Worm (Caenorhabditis elegans) whole organism, L2 larva: ENCODE results near the gene T14G8.4.

Experiments used
- C34F6.9 ChIP-seq: fragments of 150-350 bp; optimal IDR thresholded peaks from 2 replicates; lab custom pipeline; 2014; ENCODE audit warnings: missing biosample characterization, missing genetic modification characterization
- F13H6.1 ChIP-seq: sonication (generic microtip); optimal IDR thresholded peaks from 2 replicates; lab custom pipeline; 2016; ENCODE audit warnings: missing genetic modification characterization, missing compliant biosample characterization
- R02D3.7 ChIP-seq: fragments of 150-350 bp; optimal IDR thresholded peaks from 2 replicates; lab custom pipeline; 2014; ENCODE audit warnings: missing biosample characterization, missing genetic modification characterization
- Y55F3AM.14 ChIP-seq: fragments of 200-800 bp; sonication (Bioruptor generic); optimal IDR thresholded peaks from 2 replicates; lab custom pipeline; 2018; ENCODE audit warnings: mild to moderate bottlenecking, missing genetic modification characterization, missing compliant biosample characterization
- ZK546.5 ChIP-seq: sonication (generic microtip); optimal IDR thresholded peaks from 2 replicates; lab custom pipeline; 2017; ENCODE audit warnings: missing biosample characterization, missing genetic modification characterization
- alr-1 ChIP-seq: fragments of 150-350 bp; optimal IDR thresholded peaks from 2 replicates; lab custom pipeline; 2014; ENCODE audit warnings: missing biosample characterization, missing genetic modification characterization
- aly-2 ChIP-seq: fragments of 150-350 bp; optimal IDR thresholded peaks from 2 replicates; lab custom pipeline; 2014; ENCODE audit warnings: missing biosample characterization, missing genetic modification characterization
- ama-1 ChIP-seq: fragments of 150-350 bp; optimal IDR thresholded peaks from 2 replicates; lab custom pipeline; 2018; ENCODE audit warnings: inconsistent platforms
- blmp-1 ChIP-seq: sonication (generic microtip); optimal IDR thresholded peaks from 2 replicates; lab custom pipeline; 2017; ENCODE audit warnings: missing genetic modification characterization, mild to moderate bottlenecking, missing compliant biosample characterization, antibody characterized with exemption, moderate library complexity; ENCODE audit not compliant: insufficient read depth
- ceh-16 ChIP-seq: fragments of 150-350 bp; optimal IDR thresholded peaks from 2 replicates; lab custom pipeline; 2014; ENCODE audit warnings: missing biosample characterization, missing genetic modification characterization
- ceh-82 ChIP-seq: fragments of 150-350 bp; optimal IDR thresholded peaks from 2 replicates; lab custom pipeline; 2014; ENCODE audit warnings: missing biosample characterization, missing genetic modification characterization
- crh-2 ChIP-seq: sonication (generic microtip); optimal IDR thresholded peaks from 2 replicates; lab custom pipeline; 2017; ENCODE audit warnings: missing biosample characterization, missing genetic modification characterization
- dmd-4 ChIP-seq: sonication (generic microtip); optimal IDR thresholded peaks from 2 replicates; lab custom pipeline; 2017; ENCODE audit warnings: missing biosample characterization, missing genetic modification characterization
- egl-27 ChIP-seq: sonication (generic microtip); optimal IDR thresholded peaks from 3 replicates; lab custom pipeline; 2017; ENCODE audit warnings: missing biosample characterization, missing genetic modification reagents, missing genetic modification characterization
- elt-1 ChIP-seq: fragments of 150-350 bp; optimal IDR thresholded peaks from 2 replicates; lab custom pipeline; 2014; ENCODE audit warnings: missing biosample characterization, missing genetic modification characterization
- elt-3 ChIP-seq: sonication (generic microtip); optimal IDR thresholded peaks from 2 replicates; lab custom pipeline; 2017; ENCODE audit warnings: missing biosample characterization, missing genetic modification characterization
- fos-1 ChIP-seq: fragments of 150-350 bp; optimal IDR thresholded peaks from 2 replicates; lab custom pipeline; 2014; ENCODE audit warnings: missing biosample characterization, missing genetic modification characterization
- gmeb-1 ChIP-seq: fragments of 150-350 bp; optimal IDR thresholded peaks from 2 replicates; lab custom pipeline; 2014; ENCODE audit warnings: missing biosample characterization, missing genetic modification characterization
- lin-11 ChIP-seq: fragments of 150-350 bp; sonication (generic microtip); optimal IDR thresholded peaks from 2 replicates; lab custom pipeline; 2014; ENCODE audit warnings: missing biosample characterization, missing genetic modification characterization, inconsistent platforms, mixed read lengths
- lin-13 ChIP-seq: fragments of 150-350 bp; optimal IDR thresholded peaks from 2 replicates; lab custom pipeline; 2014; ENCODE audit warnings: missing biosample characterization, missing genetic modification reagents, missing genetic modification characterization
- lin-39 ChIP-seq: fragments of 150-350 bp; optimal IDR thresholded peaks from 2 replicates; lab custom pipeline; 2014; ENCODE audit warnings: missing biosample characterization, missing genetic modification reagents, missing genetic modification characterization
- lsy-2 ChIP-seq, 2 experiments: fragments of 150-350 bp in 1 of 2; sonication (generic microtip) in 1 of 2; optimal IDR thresholded peaks; 2 replicates each; lab custom pipeline; 2014 to 2017; ENCODE audit warnings: missing biosample characterization in 2 of 2, missing genetic modification characterization in 2 of 2
- mab-5 ChIP-seq: fragments of 150-350 bp; optimal IDR thresholded peaks from 2 replicates; lab custom pipeline; 2014; ENCODE audit warnings: missing biosample characterization, missing genetic modification characterization
- mbf-1 ChIP-seq: sonication (generic microtip); optimal IDR thresholded peaks from 2 replicates; lab custom pipeline; 2017; ENCODE audit warnings: missing biosample characterization, missing genetic modification characterization
- mdl-1 ChIP-seq, 2 experiments: fragments of 150-350 bp in 1 of 2; sonication (generic microtip) in 1 of 2; optimal IDR thresholded peaks; 2 replicates each; lab custom pipeline; 2017; ENCODE audit warnings: missing biosample characterization in 2 of 2, missing genetic modification characterization in 2 of 2
- nhr-10 ChIP-seq: sonication (generic microtip); optimal IDR thresholded peaks from 2 replicates; lab custom pipeline; 2017; ENCODE audit warnings: missing biosample characterization, missing genetic modification characterization
- nhr-11 ChIP-seq: fragments of 150-350 bp; optimal IDR thresholded peaks from 2 replicates; lab custom pipeline; 2014; ENCODE audit warnings: missing biosample characterization, missing genetic modification characterization
- nhr-12 ChIP-seq: fragments of 150-350 bp; optimal IDR thresholded peaks from 2 replicates; lab custom pipeline; 2014; ENCODE audit warnings: missing biosample characterization, missing genetic modification characterization
- nhr-129 ChIP-seq: fragments of 150-350 bp; optimal IDR thresholded peaks from 2 replicates; lab custom pipeline; 2014; ENCODE audit warnings: missing biosample characterization, missing genetic modification characterization
- nhr-21 ChIP-seq: fragments of 150-350 bp; optimal IDR thresholded peaks from 2 replicates; lab custom pipeline; 2014; ENCODE audit warnings: missing biosample characterization, missing genetic modification characterization
- nhr-23 ChIP-seq: fragments of 150-350 bp; optimal IDR thresholded peaks from 2 replicates; lab custom pipeline; 2014; ENCODE audit warnings: missing biosample characterization, missing genetic modification reagents, missing genetic modification characterization
- nhr-237 ChIP-seq: fragments of 150-350 bp; optimal IDR thresholded peaks from 2 replicates; lab custom pipeline; 2014; ENCODE audit warnings: missing biosample characterization, missing genetic modification characterization
- nhr-25 ChIP-seq: fragments of 150-350 bp; sonication (generic microtip); optimal IDR thresholded peaks from 3 replicates; lab custom pipeline; 2014; ENCODE audit warnings: missing biosample characterization, missing genetic modification characterization
- nhr-6 ChIP-seq: fragments of 150-350 bp; optimal IDR thresholded peaks from 2 replicates; lab custom pipeline; 2014; ENCODE audit warnings: missing biosample characterization, missing genetic modification characterization
- nhr-77 ChIP-seq: fragments of 150-350 bp; optimal IDR thresholded peaks from 2 replicates; lab custom pipeline; 2014; ENCODE audit warnings: missing biosample characterization, missing genetic modification characterization
- peb-1 ChIP-seq: fragments of 150-350 bp; optimal IDR thresholded peaks from 2 replicates; lab custom pipeline; 2014; ENCODE audit warnings: missing biosample characterization, missing genetic modification characterization
- sem-4 ChIP-seq: fragments of 150-350 bp; optimal IDR thresholded peaks from 2 replicates; lab custom pipeline; 2014; ENCODE audit warnings: missing biosample characterization, missing genetic modification reagents, missing genetic modification characterization
- skn-1 ChIP-seq: sonication (generic microtip); optimal IDR thresholded peaks from 2 replicates; lab custom pipeline; 2017; ENCODE audit warnings: missing biosample characterization, missing genetic modification characterization
- sma-3 ChIP-seq: sonication (generic microtip); optimal IDR thresholded peaks from 2 replicates; lab custom pipeline; 2016; ENCODE audit warnings: missing genetic modification reagents, missing genetic modification characterization, missing compliant biosample characterization
- sma-9 ChIP-seq, 2 experiments: fragments of 150-350 bp in 1 of 2; sonication (generic microtip) in 1 of 2; optimal IDR thresholded peaks; 2 replicates each; lab custom pipeline; 2014 to 2016; ENCODE audit warnings: missing genetic modification characterization in 2 of 2, mild to moderate bottlenecking in 1 of 2, missing biosample characterization in 1 of 2, missing compliant biosample characterization in 1 of 2, missing genetic modification reagents in 1 of 2, moderate library complexity in 1 of 2
- snpc-4 ChIP-seq: fragments of 150-350 bp; optimal IDR thresholded peaks from 2 replicates; lab custom pipeline; 2014; ENCODE audit warnings: missing biosample characterization, missing genetic modification characterization
- unc-39 ChIP-seq: fragments of 150-350 bp; optimal IDR thresholded peaks from 2 replicates; lab custom pipeline; 2014; ENCODE audit warnings: missing biosample characterization, missing genetic modification characterization
- unc-55 ChIP-seq: fragments of 150-350 bp; sonication (generic microtip); optimal IDR thresholded peaks from 3 replicates; lab custom pipeline; 2014; ENCODE audit warnings: missing biosample characterization, missing genetic modification reagents, missing genetic modification characterization
- unc-62 ChIP-seq: fragments of 150-350 bp; optimal IDR thresholded peaks from 2 replicates; lab custom pipeline; 2014; ENCODE audit warnings: missing biosample characterization, missing genetic modification reagents, missing genetic modification characterization
- zag-1 ChIP-seq: fragments of 150-350 bp; optimal IDR thresholded peaks from 2 replicates; lab custom pipeline; 2014; ENCODE audit warnings: missing biosample characterization, missing genetic modification characterization
- ztf-1 ChIP-seq: fragments of 200-800 bp; sonication (Bioruptor generic); conservative IDR thresholded peaks from 2 replicates; pipeline ENCODE4 v1.3.6; 2022; ENCODE audit warnings: missing genetic modification characterization, missing compliant biosample characterization
- ztf-11 ChIP-seq: sonication (generic microtip); optimal IDR thresholded peaks from 2 replicates; lab custom pipeline; 2017; ENCODE audit warnings: missing biosample characterization, missing genetic modification characterization
- ztf-4 ChIP-seq: fragments of 150-350 bp; optimal IDR thresholded peaks from 2 replicates; lab custom pipeline; 2014; ENCODE audit warnings: missing biosample characterization, missing genetic modification characterization

The T14G8.4 gene

ce11 chrX:12873688-12874364 lies 10.1 kb upstream of the T14G8.4 start (continued):
- TF ChIP-seq sma-3 (GFP tag; lab: Kevin White, UChicago) (peak; percentile 33), zag-1 (tag; lab: Kevin White, UChicago) (no peak), ama-1 (lab: Kevin White, UChicago) (no peak)

- TF ChIP-seq ztf-11 (tag; lab: Kevin White, UChicago) (no peak), alr-1 (tag; lab: Kevin White, UChicago) (no peak), nhr-129 (peak; percentile 90), elt-1 (no peak), ztf-1 (no peak), nhr-25 (tag; lab: Kevin White, UChicago) (peak; percentile 92), sma-9 (GFP tag; optimal IDR thresholded peaks at IDR 0.05; lab: Kevin White, UChicago) (peak; percentile 99), sma-9 (tag; optimal IDR thresholded peaks at IDR 0.05; lab: Kevin White, UChicago) (peak; percentile 90), mbf-1 (no peak), R02D3.7 (tag; lab: Kevin White, UChicago) (no peak), C34F6.9 (tag; lab: Kevin White, UChicago) (peak; percentile 66), Y55F3AM.14 (GFP tag; lab: Kevin White, UChicago) (peak; percentile 90), aly-2 (tag; lab: Kevin White, UChicago) (no peak), crh-2 (tag; lab: Kevin White, UChicago) (peak; percentile 97), mab-5 (tag; lab: Kevin White, UChicago) (peak; percentile 1), ama-1 (lab: Kevin White, UChicago) (no peak), snpc-4 (tag; lab: Kevin White, UChicago) (no peak), fos-1 (peak; percentile 97), sma-3 (GFP tag; lab: Kevin White, UChicago) (peak; percentile 98), nhr-12 (tag; lab: Kevin White, UChicago) (no peak), unc-62 (GFP tag; lab: Kevin White, UChicago) (no peak), peb-1 (no peak), lin-11 (tag; lab: Kevin White, UChicago) (no peak), nhr-237 (tag; lab: Kevin White, UChicago) (no peak), lsy-2 (tag; optimal IDR thresholded peaks at IDR 0.05; lab: Kevin White, UChicago) (peak; percentile 23 to 79), elt-3 (tag; lab: Kevin White, UChicago) (no peak), egl-27 (tag; lab: Kevin White, UChicago) (peak; percentile 93), lin-39 (tag; lab: Kevin White, UChicago) (no peak), ztf-4 (tag; lab: Kevin White, UChicago) (peak; percentile 88), sem-4 (tag; lab: Kevin White, UChicago) (peak; percentile 80), skn-1 (tag; lab: Kevin White, UChicago) (peak; percentile 49), nhr-77 (tag; lab: Kevin White, UChicago) (peak; percentile 63), gmeb-1 (tag; lab: Kevin White, UChicago) (peak; percentile 77), mdl-1 (tag; optimal IDR thresholded peaks at IDR 0.05; lab: Kevin White, UChicago) (peak; percentile 99), blmp-1 (peak; percentile 72), lin-13 (GFP tag; lab: Kevin White, UChicago) (peak; percentile 74), dmd-4 (no peak), nhr-6 (tag; lab: Kevin White, UChicago) (peak; percentile 29), unc-39 (tag; lab: Kevin White, UChicago) (no peak), unc-55 (GFP tag; lab: Kevin White, UChicago) (no peak), F13H6.1 (tag; lab: Kevin White, UChicago) (peak; percentile 98), nhr-21 (tag; lab: Kevin White, UChicago) (peak; percentile 96), zag-1 (tag; lab: Kevin White, UChicago) (no peak), nhr-10 (peak; percentile 64), ceh-16 (tag; lab: Kevin White, UChicago) (no peak), ZK546.5 (tag; lab: Kevin White, UChicago) (no peak), nhr-11 (tag; lab: Kevin White, UChicago) (no peak), nhr-23 (no peak), ceh-82 (tag; lab: Kevin White, UChicago) (no peak)
Measured at ce11 chrX:12872022-12872888, 8.6 kb upstream of the T14G8.4 start.
